Worm (Caenorhabditis elegans): Measurements from ENCODE around the gene grl-23.

grl-23 gene

ce11 chrV:12541207-12541606, 35.5 kb downstream of the grl-23 start:
- no peak for TF ChIP-seq nhr-90 (tag; optimal IDR thresholded peaks at IDR 0.05; ENCODE audit: poor library complexity)
- TF ChIP-seq nhr-84 (tag; optimal IDR thresholded peaks at IDR 0.05): no peak
- no peak for TF ChIP-seq sup-37 (GFP tag; optimal IDR thresholded peaks at IDR 0.05)
- TF ChIP-seq ceh-82 (tag; optimal IDR thresholded peaks at IDR 0.05): no peak
- TF ChIP-seq egl-27 (tag; optimal IDR thresholded peaks at IDR 0.05): no peak
- TF ChIP-seq snu-23 (GFP tag; optimal IDR thresholded peaks at IDR 0.05): no peak
- TF ChIP-seq xbp-1 (tag; optimal IDR thresholded peaks at IDR 0.05): no peak
- no peak for TF ChIP-seq nhr-12 (tag; optimal IDR thresholded peaks at IDR 0.05)

- TF ChIP-seq lin-35 (GFP tag; optimal IDR thresholded peaks at IDR 0.05): no peak
- TF ChIP-seq sox-4 (tag; optimal IDR thresholded peaks at IDR 0.05): no peak
- no peak for TF ChIP-seq C34B4.2 (tag; optimal IDR thresholded peaks at IDR 0.05)
- no peak for TF ChIP-seq nhr-77 (tag; optimal IDR thresholded peaks at IDR 0.05)
- no peak for TF ChIP-seq pqm-1 (tag; optimal IDR thresholded peaks at IDR 0.05)
- TF ChIP-seq C16A3.4 (tag; optimal IDR thresholded peaks at IDR 0.05): no peak
- no peak for TF ChIP-seq fkh-8 (tag; optimal IDR thresholded peaks at IDR 0.05)
- no peak for TF ChIP-seq grh-1 (GFP tag; IDR thresholded peaks at IDR 0.05)
- TF ChIP-seq nhr-76 (tag; optimal IDR thresholded peaks at IDR 0.05): no peak
- no peak for TF ChIP-seq fos-1 (tag; optimal IDR thresholded peaks at IDR 0.05)
These were observed 36.0 kb downstream of the grl-23 start, which contains the start of gene F45D3.2 for ce11 chrV:12540739-12541138. F45D3.2 (plus strand) TSS chrV:12541039.

ce11 chrV:12540018-12540417, 36.7 kb downstream of the grl-23 start:
- no peak for TF ChIP-seq mdl-1 (tag; optimal IDR thresholded peaks at IDR 0.05)
- TF ChIP-seq ceh-90 (tag; optimal IDR thresholded peaks at IDR 0.05): no peak
- TF ChIP-seq nhr-85 (tag): no peak
- no peak for TF ChIP-seq pax-3 (tag; optimal IDR thresholded peaks at IDR 0.05)
- no peak for TF ChIP-seq zip-4 (GFP tag; optimal IDR thresholded peaks at IDR 0.05)
- no peak for TF ChIP-seq egl-13 (tag; optimal IDR thresholded peaks at IDR 0.05)
- TF ChIP-seq lsy-2 (tag; optimal IDR thresholded peaks at IDR 0.05): no peak
- no peak for TF ChIP-seq aha-1 (tag; optimal IDR thresholded peaks at IDR 0.05)
- TF ChIP-seq unc-86 (tag; optimal IDR thresholded peaks at IDR 0.05): no peak
- TF ChIP-seq lin-39 (tag; optimal IDR thresholded peaks at IDR 0.05): no peak
- no peak for TF ChIP-seq nhr-77 (tag; optimal IDR thresholded peaks at IDR 0.05)
- TF ChIP-seq ztf-11 (tag; optimal IDR thresholded peaks at IDR 0.05): no peak
- TF ChIP-seq unc-130 (tag; optimal IDR thresholded peaks at IDR 0.05): no peak
- no peak for TF ChIP-seq C34B4.2 (tag; optimal IDR thresholded peaks at IDR 0.05)
- peak; percentile 11 for TF ChIP-seq blmp-1 (tag; optimal IDR thresholded peaks at IDR 0.05)
- TF ChIP-seq zag-1 (tag; optimal IDR thresholded peaks at IDR 0.05): no peak
- no peak for TF ChIP-seq ceh-82 (tag; optimal IDR thresholded peaks at IDR 0.05)
- no peak for TF ChIP-seq efl-1 (optimal IDR thresholded peaks at IDR 0.05)
- peak in 1 of 2 experiments; percentile 16 for TF ChIP-seq efl-1 (GFP tag; optimal IDR thresholded peaks at IDR 0.05 in 1 of 2)
- no peak for TF ChIP-seq fos-1 (tag; optimal IDR thresholded peaks at IDR 0.05)
- TF ChIP-seq C04F5.9 (tag; optimal IDR thresholded peaks at IDR 0.05): no peak
- TF ChIP-seq elt-2 (tag; optimal IDR thresholded peaks at IDR 0.05): no peak
- no peak for TF ChIP-seq ceh-8 (GFP tag; optimal IDR thresholded peaks at IDR 0.05)
- TF ChIP-seq lin-13 (GFP tag; optimal IDR thresholded peaks at IDR 0.05): no peak
- TF ChIP-seq pag-3 (tag; optimal IDR thresholded peaks at IDR 0.05; ENCODE audit: borderline replicate concordance, insufficient read depth): no peak
- TF ChIP-seq fkh-8 (tag; optimal IDR thresholded peaks at IDR 0.05): peak; percentile 5
- peak; percentile 53 for TF ChIP-seq lin-14 (GFP tag; optimal IDR thresholded peaks at IDR 0.05)
- TF ChIP-seq aly-2 (tag; optimal IDR thresholded peaks at IDR 0.05): no peak
